Worm (Caenorhabditis elegans): ENCODE results near the gene ife-3.

Gene ife-3

ce11 chrV:27604-28003 is 20.0 kb upstream of the ife-3 start:
- TF ChIP-seq ZK546.5 (tag; optimal IDR thresholded peaks at IDR 0.05) (no peak), unc-55 (GFP tag; optimal IDR thresholded peaks at IDR 0.05) (no peak), nhr-12 (tag; optimal IDR thresholded peaks at IDR 0.05) (no peak), ztf-4 (tag; optimal IDR thresholded peaks at IDR 0.05) (no peak), R02D3.7 (tag; optimal IDR thresholded peaks at IDR 0.05) (no peak), dmd-4 (tag; optimal IDR thresholded peaks at IDR 0.05) (no peak), elt-3 (tag; optimal IDR thresholded peaks at IDR 0.05) (no peak), blmp-1 (tag; optimal IDR thresholded peaks at IDR 0.05; ENCODE audit: insufficient read depth) (no peak), Y55F3AM.14 (GFP tag; optimal IDR thresholded peaks at IDR 0.05) (no peak), egl-27 (tag; optimal IDR thresholded peaks at IDR 0.05) (no peak), peb-1 (tag; optimal IDR thresholded peaks at IDR 0.05) (no peak), lin-39 (tag; optimal IDR thresholded peaks at IDR 0.05) (no peak), unc-39 (tag; optimal IDR thresholded peaks at IDR 0.05) (no peak), nhr-23 (tag; optimal IDR thresholded peaks at IDR 0.05) (no peak)

ce11 chrV:24181-24580 is 16.6 kb upstream of the ife-3 start:
- TF ChIP-seq peb-1 (tag; optimal IDR thresholded peaks at IDR 0.05) (no peak), skn-1 (tag; optimal IDR thresholded peaks at IDR 0.05) (no peak), nhr-12 (tag; optimal IDR thresholded peaks at IDR 0.05) (no peak), lin-39 (tag; optimal IDR thresholded peaks at IDR 0.05) (no peak), crh-2 (tag; optimal IDR thresholded peaks at IDR 0.05) (no peak), lsy-2 (tag; optimal IDR thresholded peaks at IDR 0.05) (no peak), unc-62 (GFP tag; optimal IDR thresholded peaks at IDR 0.05) (no peak), sem-4 (tag; optimal IDR thresholded peaks at IDR 0.05) (no peak), dmd-4 (tag; optimal IDR thresholded peaks at IDR 0.05) (no peak), lin-11 (tag; optimal IDR thresholded peaks at IDR 0.05) (no peak), elt-3 (tag; optimal IDR thresholded peaks at IDR 0.05) (no peak), nhr-77 (tag; optimal IDR thresholded peaks at IDR 0.05) (no peak), R02D3.7 (tag; optimal IDR thresholded peaks at IDR 0.05) (no peak), nhr-21 (tag; optimal IDR thresholded peaks at IDR 0.05) (no peak), sma-3 (GFP tag; optimal IDR thresholded peaks at IDR 0.05) (no peak), nhr-129 (tag; optimal IDR thresholded peaks at IDR 0.05) (no peak)

ce11 chrV:21848-22247 is 14.2 kb upstream of the ife-3 start:
- TF ChIP-seq crh-2 (tag; optimal IDR thresholded peaks at IDR 0.05) (peak; percentile 39), gmeb-1 (tag; optimal IDR thresholded peaks at IDR 0.05) (peak; percentile 51), elt-3 (tag; optimal IDR thresholded peaks at IDR 0.05) (no peak), sma-3 (GFP tag; optimal IDR thresholded peaks at IDR 0.05) (no peak), C34F6.9 (tag; optimal IDR thresholded peaks at IDR 0.05) (no peak), unc-62 (GFP tag; optimal IDR thresholded peaks at IDR 0.05) (no peak), snpc-4 (tag; optimal IDR thresholded peaks at IDR 0.05) (no peak), F13H6.1 (tag; optimal IDR thresholded peaks at IDR 0.05) (no peak), fos-1 (tag; optimal IDR thresholded peaks at IDR 0.05) (peak; percentile 74)

- no peak for TF ChIP-seq elt-1 (tag; optimal IDR thresholded peaks at IDR 0.05)
Measured at ce11 chrV:20518-20917, 12.9 kb upstream of the ife-3 start, which contains the start of gene egl-8. Gene egl-8 (plus strand): TSS chrV:20818.

- TF ChIP-seq skn-1 (tag; optimal IDR thresholded peaks at IDR 0.05) (no peak), fos-1 (tag; optimal IDR thresholded peaks at IDR 0.05) (peak; percentile 47), nhr-6 (tag; optimal IDR thresholded peaks at IDR 0.05) (no peak), gmeb-1 (tag; optimal IDR thresholded peaks at IDR 0.05) (peak; percentile 47)
Measured at ce11 chrV:16067-16845, 8.6 kb upstream of the ife-3 start.

- TF ChIP-seq peb-1 (tag; optimal IDR thresholded peaks at IDR 0.05) (no peak), blmp-1 (tag; optimal IDR thresholded peaks at IDR 0.05; ENCODE audit: insufficient read depth) (no peak), nhr-11 (tag; optimal IDR thresholded peaks at IDR 0.05) (no peak), unc-62 (GFP tag; optimal IDR thresholded peaks at IDR 0.05) (no peak), aly-2 (tag; optimal IDR thresholded peaks at IDR 0.05) (no peak)
Measured at ce11 chrV:11708-12107, 4.1 kb upstream of the ife-3 start.

All from whole organism, L2 larva.